Worm (Caenorhabditis elegans) whole organism, young adult: ENCODE data around the gene mmcm-1.
"Not testable (repeated sequence)": the region's sequence is repeated elsewhere in the genome, so short reads cannot be mapped to it uniquely, and the experiment has no call there.

Experiments
- C06A6.2 ChIP-seq: fragments of 200-800 bp; sonication (Bioruptor generic); conservative IDR thresholded peaks from 2 replicates; pipeline ENCODE4 v1.3.6; 2022; ENCODE audit warnings: missing genetic modification characterization, missing compliant biosample characterization
- F23B12.7 ChIP-seq: sonication (generic microtip); optimal IDR thresholded peaks from 2 replicates; lab custom pipeline; 2017; ENCODE audit warnings: missing genetic modification characterization, mild to moderate bottlenecking, missing compliant biosample characterization, antibody characterized with exemption, moderate library complexity; ENCODE audit not compliant: insufficient read depth
- F37B4.10 ChIP-seq: fragments of 200-800 bp; sonication (Bioruptor generic); IDR thresholded peaks from 2 replicates; pipeline ENCODE4 v1.3.6; 2022; ENCODE audit warnings: missing genetic modification characterization, missing compliant biosample characterization
- K11D2.4 ChIP-seq: fragments of 200-800 bp; sonication (Bioruptor generic); IDR thresholded peaks from 2 replicates; pipeline ENCODE4 v1.3.6; 2022; ENCODE audit warnings: missing genetic modification reagents, missing genetic modification characterization, missing compliant biosample characterization
- Y79H2A.3 ChIP-seq: fragments of 200-800 bp; sonication (Bioruptor generic); conservative IDR thresholded peaks from 2 replicates; pipeline ENCODE4 v1.3.6; 2022; ENCODE audit warnings: missing genetic modification reagents, missing genetic modification characterization, missing compliant biosample characterization
- Y95B8A.8 ChIP-seq: fragments of 200-800 bp; sonication (Bioruptor generic); IDR thresholded peaks from 2 replicates; pipeline ENCODE4 v1.3.6; 2022; ENCODE audit warnings: missing genetic modification reagents, missing genetic modification characterization, missing compliant biosample characterization
- ZK185.1 ChIP-seq: sonication (generic microtip); optimal IDR thresholded peaks from 2 replicates; lab custom pipeline; 2016; ENCODE audit warnings: mild to moderate bottlenecking, missing genetic modification characterization, missing compliant biosample characterization; ENCODE audit not compliant: poor library complexity, severe bottlenecking
- ama-1 ChIP-seq, 3 experiments: fragments of 150-350 bp in 1 of 3; sonication (generic microtip) in 2 of 3; optimal IDR thresholded peaks; 2 replicates each; lab custom pipeline; 2014 to 2018; ENCODE audit warnings: missing biosample characterization in 2 of 3, missing genetic modification characterization in 2 of 3, missing genetic modification reagents in 2 of 3
- aptf-2 ChIP-seq: fragments of 200-800 bp; sonication (Bioruptor generic); conservative IDR thresholded peaks from 2 replicates; pipeline ENCODE4 v1.3.6; 2022; ENCODE audit warnings: missing genetic modification reagents, missing genetic modification characterization, missing compliant biosample characterization
- athp-1 ChIP-seq: sonication (generic microtip); optimal IDR thresholded peaks from 2 replicates; lab custom pipeline; 2017; ENCODE audit warnings: mild to moderate bottlenecking, missing genetic modification characterization, missing compliant biosample characterization
- attf-3 ChIP-seq: fragments of 200-800 bp; sonication (Bioruptor generic); conservative IDR thresholded peaks from 2 replicates; pipeline ENCODE4 v1.3.6; 2022; ENCODE audit warnings: missing genetic modification reagents, missing genetic modification characterization, missing compliant biosample characterization
- attf-5 ChIP-seq: fragments of 200-800 bp; sonication (Bioruptor generic); optimal IDR thresholded peaks from 2 replicates; lab custom pipeline; 2018; ENCODE audit warnings: mild to moderate bottlenecking, missing genetic modification characterization, missing compliant biosample characterization
- bed-1 ChIP-seq: fragments of 200-800 bp; sonication (Bioruptor generic); IDR thresholded peaks from 2 replicates; pipeline ENCODE4 v1.3.6; 2022; ENCODE audit warnings: missing genetic modification reagents, missing genetic modification characterization, missing compliant biosample characterization
- bed-2 ChIP-seq: fragments of 200-800 bp; sonication (Bioruptor generic); IDR thresholded peaks from 2 replicates; pipeline ENCODE4 v1.3.6; 2022; ENCODE audit warnings: missing genetic modification reagents, missing genetic modification characterization, missing compliant biosample characterization
- cebp-1 ChIP-seq, 2 experiments: fragments of 200-800 bp in 1 of 2; sonication (Bioruptor generic) in 1 of 2; sonication (generic microtip) in 1 of 2; IDR thresholded peaks in 1 of 2; optimal IDR thresholded peaks in 1 of 2; 2 replicates each; pipeline versions ENCODE4 v1.3.6 to Lab custom; 2017 to 2022; ENCODE audit warnings: missing compliant biosample characterization in 2 of 2, missing genetic modification characterization in 2 of 2, mild to moderate bottlenecking in 1 of 2, missing genetic modification reagents in 1 of 2, moderate library complexity in 1 of 2
- cebp-2 ChIP-seq: fragments of 200-800 bp; sonication (Bioruptor generic); IDR thresholded peaks from 2 replicates; pipeline ENCODE4 v1.3.6; 2022; ENCODE audit warnings: missing genetic modification characterization, missing compliant biosample characterization
- ceh-27 ChIP-seq: fragments of 200-800 bp; sonication (Bioruptor generic); optimal IDR thresholded peaks from 2 replicates; lab custom pipeline; 2018; ENCODE audit warnings: mild to moderate bottlenecking, missing genetic modification characterization, moderate library complexity, missing compliant biosample characterization
- ceh-58 ChIP-seq: fragments of 200-800 bp; sonication (Bioruptor generic); IDR thresholded peaks from 2 replicates; pipeline ENCODE4 v1.3.6; 2022; ENCODE audit warnings: missing genetic modification characterization, missing compliant biosample characterization
- ceh-79 ChIP-seq: sonication (generic microtip); optimal IDR thresholded peaks from 2 replicates; lab custom pipeline; 2017; ENCODE audit warnings: mild to moderate bottlenecking, missing genetic modification characterization, missing compliant biosample characterization
- chd-7 ChIP-seq: sonication (generic microtip); optimal IDR thresholded peaks from 2 replicates; lab custom pipeline; 2016; ENCODE audit warnings: mild to moderate bottlenecking, missing genetic modification characterization, moderate library complexity, missing compliant biosample characterization
- dpl-1 ChIP-seq: fragments of 150-350 bp; optimal IDR thresholded peaks from 2 replicates; lab custom pipeline; 2014; ENCODE audit warnings: missing biosample characterization, missing genetic modification reagents, missing genetic modification characterization
- egrh-3 ChIP-seq: fragments of 200-800 bp; sonication (Bioruptor generic); IDR thresholded peaks from 2 replicates; pipeline ENCODE4 v1.3.6; 2022; ENCODE audit warnings: missing genetic modification reagents, missing genetic modification characterization, missing compliant biosample characterization
- hmg-1.2 ChIP-seq: fragments of 200-800 bp; sonication (Bioruptor generic); IDR thresholded peaks from 2 replicates; pipeline ENCODE4 v1.3.6; 2022; ENCODE audit warnings: missing genetic modification reagents, missing genetic modification characterization, missing compliant biosample characterization
- lag-1 ChIP-seq: fragments of 200-800 bp; sonication (Bioruptor generic); IDR thresholded peaks from 2 replicates; pipeline ENCODE4 v1.3.6; 2022; ENCODE audit warnings: missing genetic modification reagents, missing genetic modification characterization, missing compliant biosample characterization
- let-526 ChIP-seq: fragments of 200-800 bp; sonication (Bioruptor generic); IDR thresholded peaks from 2 replicates; pipeline ENCODE4 v1.3.6; 2022; ENCODE audit warnings: missing genetic modification reagents, missing genetic modification characterization, missing compliant biosample characterization
- let-607 ChIP-seq, 2 experiments: fragments of 200-800 bp in 1 of 2; sonication (Bioruptor generic) in 1 of 2; sonication (generic microtip) in 1 of 2; optimal IDR thresholded peaks; 2 replicates each; lab custom pipeline; 2016 to 2018; ENCODE audit warnings: mild to moderate bottlenecking in 2 of 2, missing compliant biosample characterization in 2 of 2, missing genetic modification characterization in 2 of 2, moderate library complexity in 2 of 2, missing genotype in 1 of 2
- lin-26 ChIP-seq: fragments of 200-800 bp; sonication (Bioruptor generic); IDR thresholded peaks from 2 replicates; pipeline ENCODE4 v1.3.6; 2022; ENCODE audit warnings: missing genetic modification reagents, missing genetic modification characterization, missing compliant biosample characterization
- lin-40 ChIP-seq: sonication (generic microtip); optimal IDR thresholded peaks from 2 replicates; lab custom pipeline; 2016; ENCODE audit warnings: missing genetic modification characterization, mild to moderate bottlenecking, missing compliant biosample characterization, missing genotype, missing genetic modification reagents
- lin-54 ChIP-seq: fragments of 200-800 bp; sonication (Bioruptor generic); optimal IDR thresholded peaks from 2 replicates; lab custom pipeline; 2018; ENCODE audit warnings: mild to moderate bottlenecking, missing genetic modification characterization, missing compliant biosample characterization
- lir-1 ChIP-seq: fragments of 200-800 bp; sonication (Bioruptor generic); conservative IDR thresholded peaks from 2 replicates; pipeline ENCODE4 v1.3.6; 2022; ENCODE audit warnings: missing genetic modification reagents, missing genetic modification characterization, missing compliant biosample characterization
- madf-10 ChIP-seq: sonication (generic microtip); optimal IDR thresholded peaks from 2 replicates; lab custom pipeline; 2016; ENCODE audit warnings: mild to moderate bottlenecking, missing genetic modification characterization, missing compliant biosample characterization
- mcd-1 ChIP-seq: fragments of 200-800 bp; sonication (Bioruptor generic); IDR thresholded peaks from 2 replicates; pipeline ENCODE4 v1.3.6; 2022; ENCODE audit warnings: missing genetic modification reagents, missing genetic modification characterization, missing compliant biosample characterization
- nfya-2 ChIP-seq: fragments of 200-800 bp; sonication (Bioruptor generic); IDR thresholded peaks from 2 replicates; pipeline ENCODE4 v1.3.6; 2022; ENCODE audit warnings: missing genetic modification reagents, missing genetic modification characterization, missing compliant biosample characterization
- nhr-179 ChIP-seq: sonication (generic microtip); optimal IDR thresholded peaks from 2 replicates; lab custom pipeline; 2016; ENCODE audit warnings: mild to moderate bottlenecking, missing genetic modification characterization, missing compliant biosample characterization
- nhr-80 ChIP-seq: sonication (generic microtip); optimal IDR thresholded peaks from 2 replicates; lab custom pipeline; 2016; ENCODE audit warnings: missing genetic modification characterization, missing compliant biosample characterization
- pbrm-1 ChIP-seq: fragments of 200-800 bp; sonication (Bioruptor generic); IDR thresholded peaks from 2 replicates; pipeline ENCODE4 v1.3.6; 2022; ENCODE audit warnings: missing genetic modification reagents, missing genetic modification characterization, missing compliant biosample characterization
- pha-4 ChIP-seq: fragments of 150-350 bp; sonication (generic microtip); optimal IDR thresholded peaks from 2 replicates; lab custom pipeline; 2014; ENCODE audit warnings: missing biosample characterization, missing genetic modification reagents, missing genetic modification characterization
- rcor-1 ChIP-seq: fragments of 200-800 bp; sonication (Bioruptor generic); IDR thresholded peaks from 2 replicates; pipeline ENCODE4 v1.3.6; 2022; ENCODE audit warnings: missing genetic modification reagents, missing genetic modification characterization, missing compliant biosample characterization
- repo-1 ChIP-seq: sonication (generic microtip); optimal IDR thresholded peaks from 2 replicates; lab custom pipeline; 2017; ENCODE audit warnings: mild to moderate bottlenecking, missing genetic modification characterization, missing compliant biosample characterization
- snpc-4 ChIP-seq, 5 experiments: fragments of 150-350 bp in 1 of 5; sonication (generic microtip) in 4 of 5; optimal IDR thresholded peaks; 2 replicates each; lab custom pipeline; 2014 to 2018; ENCODE audit warnings: missing genetic modification characterization in 5 of 5, missing biosample characterization in 3 of 5, antibody characterized with exemption in 2 of 5, mild to moderate bottlenecking in 2 of 5, missing compliant biosample characterization in 2 of 5, missing genotype in 2 of 5, moderate library complexity in 2 of 5, missing genetic modification reagents in 1 of 5
- unc-62 ChIP-seq: fragments of 150-350 bp; optimal IDR thresholded peaks from 2 replicates; lab custom pipeline; 2014; ENCODE audit warnings: missing biosample characterization, missing genetic modification reagents, missing genetic modification characterization
- ztf-28 ChIP-seq: fragments of 200-800 bp; sonication (Bioruptor generic); IDR thresholded peaks from 2 replicates; pipeline ENCODE4 v1.3.6; 2022; ENCODE audit warnings: missing genetic modification reagents, missing genetic modification characterization, missing compliant biosample characterization
- ztf-3 ChIP-seq: fragments of 200-800 bp; sonication (Bioruptor generic); optimal IDR thresholded peaks from 2 replicates; lab custom pipeline; 2018; ENCODE audit warnings: mild to moderate bottlenecking, missing genetic modification characterization, missing compliant biosample characterization
- ztf-6 ChIP-seq: fragments of 200-800 bp; sonication (Bioruptor generic); IDR thresholded peaks from 2 replicates; pipeline ENCODE4 v1.3.6; 2022; ENCODE audit warnings: missing genetic modification reagents, missing genetic modification characterization, missing compliant biosample characterization

Gene mmcm-1

ce11 chrIII:3862918-3863385 is 44.5 kb downstream of the mmcm-1 start, which contains the start of gene brc-1 (continued):
- TF ChIP-seq ceh-58 (no peak), ztf-3 (GFP tag; lab: Kevin White, UChicago) (no peak), mcd-1 (GFP tag; lab: Robert Waterston, UW) (peak; percentile 97), cebp-2 (GFP tag; lab: Robert Waterston, UW) (no peak), repo-1 (tag; lab: Kevin White, UChicago) (peak; percentile 40), Y79H2A.3 (GFP tag; lab: Robert Waterston, UW) (no peak), unc-62 (no peak), egrh-3 (peak; percentile 91), F23B12.7 (tag; lab: Kevin White, UChicago) (peak; percentile 77), snpc-4 (GFP tag; optimal IDR thresholded peaks at IDR 0.05; lab: Kevin White, UChicago) (no peak), snpc-4 (tag; optimal IDR thresholded peaks at IDR 0.05; lab: Kevin White, UChicago) (peak in 3 of 4 experiments; percentile 27 to 57 (median 57)), C06A6.2 (GFP tag; lab: Robert Waterston, UW) (peak; percentile 79), pha-4 (no peak), dpl-1 (peak; percentile 71), chd-7 (tag; lab: Kevin White, UChicago) (peak; percentile 60), attf-5 (peak; percentile 94), ZK185.1 (tag; lab: Kevin White, UChicago) (peak; percentile 77), madf-10 (tag; lab: Kevin White, UChicago) (peak; percentile 55), lir-1 (peak; percentile 53; the same call in 1 of the 2 replicates), F37B4.10 (GFP tag; lab: Robert Waterston, UW) (no peak), ceh-79 (tag; lab: Kevin White, UChicago) (no peak), ztf-6 (GFP tag; lab: Robert Waterston, UW) (peak; percentile 14; the same call in 1 of the 2 replicates), K11D2.4 (GFP tag; lab: Robert Waterston, UW) (peak; percentile 79; the same call in 1 of the 2 replicates), nfya-2 (GFP tag; lab: Robert Waterston, UW) (no peak), nhr-179 (tag; lab: Kevin White, UChicago) (no peak), ama-1 (optimal IDR thresholded peaks at IDR 0.05; lab: Kevin White, UChicago) (peak; percentile 93), ama-1 (GFP tag; optimal IDR thresholded peaks at IDR 0.05; lab: Kevin White, UChicago) (peak in 1 of 2 experiments; percentile 15), athp-1 (tag; lab: Kevin White, UChicago) (peak; percentile 42), bed-1 (GFP tag; lab: Robert Waterston, UW) (no peak), lin-54 (GFP tag; lab: Kevin White, UChicago) (peak; percentile 91), attf-3 (GFP tag; lab: Robert Waterston, UW) (no peak), lin-26 (0 out of 2 replicates have a peak, but pooled peaks have one; percentile 46), Y95B8A.8 (GFP tag; lab: Robert Waterston, UW) (no peak), lag-1 (GFP tag; lab: Robert Waterston, UW) (no peak)

ce11 chrIII:3858003-3858402 is 49.5 kb downstream of the mmcm-1 start:
- TF ChIP-seq cebp-1 (GFP tag; IDR thresholded peaks at IDR 0.05; lab: Robert Waterston, UW), result not testable (repeated sequence)
- TF ChIP-seq cebp-1 (tag; optimal IDR thresholded peaks at IDR 0.05; lab: Kevin White, UChicago) (peak; percentile 23), hmg-1.2 (GFP tag; lab: Robert Waterston, UW) (0 out of 2 replicates have a peak, but pooled peaks have one; percentile 11), nhr-80 (peak; percentile 23)

- TF ChIP-seq aptf-2 (GFP tag; lab: Robert Waterston, UW) (0 out of 2 replicates have a peak, but pooled peaks have one; percentile 15), attf-5 (peak; percentile 28), ztf-28 (GFP tag; lab: Robert Waterston, UW) (peak; percentile 59; the same call in 1 of the 2 replicates), bed-2 (GFP tag; lab: Robert Waterston, UW) (peak; percentile 81), ceh-27 (GFP tag; lab: Kevin White, UChicago) (peak; percentile 4), rcor-1 (GFP tag; lab: Robert Waterston, UW) (peak; percentile 73), lin-40 (tag; lab: Kevin White, UChicago) (peak; percentile 50), let-607 (tag; optimal IDR thresholded peaks at IDR 0.05; lab: Kevin White, UChicago) (peak in 1 of 2 experiments; percentile 60), cebp-1 (GFP tag; IDR thresholded peaks at IDR 0.05; lab: Robert Waterston, UW) (peak; percentile 73), cebp-1 (tag; optimal IDR thresholded peaks at IDR 0.05; lab: Kevin White, UChicago) (peak; percentile 39), mcd-1 (GFP tag; lab: Robert Waterston, UW) (peak; percentile 91), pbrm-1 (GFP tag; lab: Robert Waterston, UW) (peak; percentile 80), let-526 (GFP tag; lab: Robert Waterston, UW) (peak; percentile 85; the same call in 1 of the 2 replicates), K11D2.4 (GFP tag; lab: Robert Waterston, UW) (peak; percentile 94)
Observed at ce11 chrIII:3857007-3857406, 50.5 kb downstream of the mmcm-1 start.
